Worm (Caenorhabditis elegans) whole organism, midembryonic: ENCODE data around the gene M01B2.12.

Experiments
- T22C8.4 ChIP-seq: fragments of 200-800 bp; sonication (Bioruptor generic); IDR thresholded peaks from 2 replicates; pipeline ENCODE4 v1.3.6; 2022; ENCODE audit warnings: missing genetic modification characterization, missing compliant biosample characterization
- cog-1 ChIP-seq: sonication (generic microtip); optimal IDR thresholded peaks from 2 replicates; lab custom pipeline; 2016; ENCODE audit warnings: missing genetic modification characterization, missing compliant biosample characterization
- flt-1 ChIP-seq: fragments of 200-800 bp; sonication (Bioruptor generic); IDR thresholded peaks from 2 replicates; pipeline ENCODE4 v1.3.6; 2022; ENCODE audit warnings: missing genetic modification characterization, missing compliant biosample characterization
- klf-2 ChIP-seq: fragments of 200-800 bp; sonication (Bioruptor generic); conservative IDR thresholded peaks from 2 replicates; pipeline ENCODE4 v1.3.6; 2022; ENCODE audit warnings: missing genetic modification reagents, missing genetic modification characterization, missing compliant biosample characterization
- med-1 ChIP-seq: sonication (generic microtip); optimal IDR thresholded peaks from 2 replicates; lab custom pipeline; 2017; ENCODE audit warnings: missing genetic modification characterization, mild to moderate bottlenecking, missing compliant biosample characterization, antibody characterized with exemption, missing genetic modification reagents; ENCODE audit not compliant: insufficient read depth
- ref-1 ChIP-seq: fragments of 200-800 bp; sonication (Bioruptor generic); conservative IDR thresholded peaks from 2 replicates; pipeline ENCODE4 v1.3.6; 2022; ENCODE audit warnings: missing genetic modification reagents, missing genetic modification characterization, missing compliant biosample characterization
- tab-1 ChIP-seq: fragments of 200-800 bp; sonication (Bioruptor generic); IDR thresholded peaks from 2 replicates; pipeline ENCODE4 v1.3.6; 2022; ENCODE audit warnings: missing genetic modification characterization, missing compliant biosample characterization
- ztf-23 ChIP-seq: fragments of 200-800 bp; sonication (Bioruptor generic); IDR thresholded peaks from 2 replicates; pipeline ENCODE4 v1.3.6; 2022; ENCODE audit warnings: missing genetic modification reagents, missing genetic modification characterization, missing compliant biosample characterization
- ztf-29 ChIP-seq: fragments of 200-800 bp; sonication (Bioruptor generic); IDR thresholded peaks from 2 replicates; pipeline ENCODE4 v1.3.6; 2022; ENCODE audit warnings: missing genetic modification reagents, missing genetic modification characterization, missing compliant biosample characterization

Gene M01B2.12

DNA sequence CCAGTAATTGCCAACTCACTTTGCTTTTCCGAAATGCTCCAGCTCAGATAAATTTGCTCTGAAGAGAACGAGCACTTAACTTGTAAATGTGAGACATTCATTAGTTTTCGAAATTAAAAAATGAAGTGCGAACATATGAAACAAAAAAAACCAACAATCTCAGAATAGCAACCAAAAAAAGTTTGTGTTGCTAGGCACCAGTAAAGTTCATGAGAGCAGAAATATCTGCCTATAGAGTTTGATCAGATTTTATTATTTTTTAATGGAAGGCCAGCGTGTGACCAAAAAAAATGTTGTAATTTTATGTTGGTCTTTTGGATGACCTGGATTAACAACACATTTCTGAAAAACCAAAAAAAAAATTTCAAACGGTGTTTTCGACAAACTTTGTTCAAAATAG lies at the start of gene M01B2.12:
Gene M01B2.12, minus strand, starts transcription at position 101 of the 400 bp plus-strand sequence.
- TF ChIP-seq tab-1 (GFP tag; lab: Robert Waterston, UW) = no peak
- TF ChIP-seq klf-2 (GFP tag; lab: Robert Waterston, UW) = no peak
- no peak for TF ChIP-seq ztf-29
- no peak for TF ChIP-seq med-1 (GFP tag; lab: Kevin White, UChicago)
- no peak for TF ChIP-seq cog-1 (tag; lab: Kevin White, UChicago)
- no peak for TF ChIP-seq ztf-23 (GFP tag; lab: Robert Waterston, UW)
- no peak for TF ChIP-seq T22C8.4 (GFP tag; lab: Robert Waterston, UW)
- TF ChIP-seq flt-1 = no peak
- no peak for TF ChIP-seq ref-1 (GFP tag; lab: Robert Waterston, UW)

DNA sequence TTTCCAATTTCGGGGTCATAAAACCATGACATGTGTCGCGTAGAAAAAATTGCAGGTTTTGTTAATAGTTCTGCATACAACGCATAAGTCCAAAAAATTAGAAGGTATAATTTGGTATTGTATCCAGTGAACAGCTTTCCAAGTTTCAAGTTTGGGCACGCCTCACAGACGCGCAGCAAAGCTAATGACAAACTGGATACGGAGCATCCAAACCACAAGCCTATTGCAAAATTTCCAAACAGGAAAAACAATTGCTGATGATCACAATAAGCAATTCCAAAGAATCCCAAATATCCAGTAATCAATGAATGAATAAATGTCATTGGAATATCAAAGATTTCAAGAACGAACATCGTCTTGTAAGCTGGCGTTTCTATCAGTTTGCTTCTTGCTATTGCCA lies 49.5 kb upstream of the M01B2.12 start:
- no peak for TF ChIP-seq T22C8.4 (GFP tag; lab: Robert Waterston, UW)
- TF ChIP-seq flt-1 = no peak
- no peak for TF ChIP-seq ztf-29
- TF ChIP-seq ref-1 (GFP tag; lab: Robert Waterston, UW) = no peak
- TF ChIP-seq klf-2 (GFP tag; lab: Robert Waterston, UW) = no peak
- no peak for TF ChIP-seq ztf-23 (GFP tag; lab: Robert Waterston, UW)
- no peak for TF ChIP-seq cog-1 (tag; lab: Kevin White, UChicago)
- no peak for TF ChIP-seq med-1 (GFP tag; lab: Kevin White, UChicago)
- TF ChIP-seq tab-1 (GFP tag; lab: Robert Waterston, UW) = no peak

DNA sequence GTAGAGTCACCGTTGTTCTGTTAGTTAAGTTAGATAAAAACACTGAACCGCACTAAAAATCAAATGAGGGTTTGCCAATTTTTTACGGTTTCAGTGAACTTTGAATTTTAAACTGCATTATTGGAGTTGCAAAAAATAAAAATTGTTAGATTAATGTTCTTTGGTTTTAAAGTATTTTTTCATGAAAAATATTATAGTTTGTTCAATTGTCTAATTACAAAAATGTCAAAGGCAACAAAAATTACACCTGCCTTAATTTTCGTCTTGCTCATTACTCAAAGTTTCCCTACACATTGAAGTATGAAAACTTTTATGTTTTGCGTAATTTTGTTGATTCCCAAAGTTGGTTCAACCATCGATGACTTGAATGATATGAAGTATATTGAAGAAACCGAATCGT lies 46.7 kb upstream of the M01B2.12 start, which contains the start of gene irld-62:
Gene irld-62, plus strand, starts transcription at position 301 of the 400 bp plus-strand sequence.
- no peak for TF ChIP-seq ztf-29

DNA sequence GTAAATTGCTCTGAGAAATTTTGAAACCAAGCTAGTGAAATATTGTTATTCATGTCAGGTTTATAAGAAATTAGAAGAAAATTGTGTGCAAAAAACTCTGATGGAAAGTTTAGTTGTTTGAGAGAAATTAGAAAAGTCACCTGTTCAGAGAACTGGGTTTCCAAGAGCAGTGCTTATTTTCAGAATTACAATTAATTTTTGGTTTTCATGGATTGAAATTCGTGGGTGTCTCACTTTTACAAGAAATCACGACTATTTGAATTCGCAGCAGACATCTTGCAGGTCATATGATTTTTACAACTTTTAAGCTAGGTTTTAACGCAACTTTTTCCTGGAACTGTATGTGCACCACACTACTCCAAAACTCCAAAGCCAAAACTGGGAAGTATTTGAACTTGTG lies 45.0 kb upstream of the M01B2.12 start, which contains the start of gene srz-10:
Gene srz-10, minus strand, starts transcription at position 88 of the 400 bp plus-strand sequence.
- TF ChIP-seq med-1 (GFP tag; lab: Kevin White, UChicago) = no peak
- TF ChIP-seq tab-1 (GFP tag; lab: Robert Waterston, UW) = no peak
- TF ChIP-seq T22C8.4 (GFP tag; lab: Robert Waterston, UW) = no peak
- TF ChIP-seq ztf-29 = no peak

DNA sequence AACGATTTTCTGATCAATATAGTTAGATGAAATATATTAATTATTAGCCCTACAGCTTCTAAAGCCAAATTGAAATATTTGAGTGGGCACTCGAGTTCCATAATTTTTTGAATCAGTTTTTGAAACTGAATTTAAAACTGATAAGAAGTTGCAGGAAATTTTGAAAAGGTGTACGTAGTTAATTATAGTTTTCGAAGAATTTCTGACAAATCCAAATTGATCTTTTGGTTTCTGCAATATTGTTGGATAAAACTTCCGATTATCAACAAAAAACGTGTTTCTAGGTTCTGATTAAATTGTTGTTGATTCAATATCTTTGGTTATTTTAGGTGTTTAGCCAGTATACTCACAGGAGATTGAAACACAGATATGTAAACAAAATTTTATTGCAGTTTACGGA lies 42.7 kb upstream of the M01B2.12 start, which contains the start of gene T26H8.4:
Gene T26H8.4, minus strand, starts transcription at position 101 of the 400 bp plus-strand sequence.
- TF ChIP-seq T22C8.4 (GFP tag; lab: Robert Waterston, UW) (no peak), klf-2 (GFP tag; lab: Robert Waterston, UW) (no peak), ztf-29 (no peak), ztf-23 (GFP tag; lab: Robert Waterston, UW) (no peak), tab-1 (GFP tag; lab: Robert Waterston, UW) (no peak), ref-1 (GFP tag; lab: Robert Waterston, UW) (no peak), med-1 (GFP tag; lab: Kevin White, UChicago) (no peak), flt-1 (no peak), cog-1 (tag; lab: Kevin White, UChicago) (no peak)

DNA sequence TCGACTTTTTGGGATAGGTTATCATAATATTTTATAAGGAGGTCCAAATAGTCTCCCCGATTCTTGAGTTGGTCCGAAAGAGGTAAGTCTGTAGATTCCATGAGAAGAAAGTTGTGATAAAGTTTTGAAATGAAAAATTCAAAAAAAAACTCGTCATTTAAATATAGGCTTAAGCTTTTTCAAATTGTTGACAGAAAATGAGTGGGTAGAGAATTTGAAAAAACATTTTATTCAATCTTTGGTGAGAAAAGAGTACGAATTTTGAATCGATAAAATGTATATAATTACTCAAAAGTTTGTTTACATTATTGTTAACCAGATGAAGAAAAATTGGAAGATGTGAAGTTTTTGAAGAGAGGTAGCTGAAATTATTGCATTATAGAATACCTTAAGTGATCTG lies 41.5 kb upstream of the M01B2.12 start, which contains the start of gene T26H8.5:
Gene T26H8.5, minus strand, starts transcription at position 101 of the 400 bp plus-strand sequence.
- TF ChIP-seq ztf-29 (no peak), ref-1 (GFP tag; lab: Robert Waterston, UW) (no peak), tab-1 (GFP tag; lab: Robert Waterston, UW) (no peak), T22C8.4 (GFP tag; lab: Robert Waterston, UW) (no peak), klf-2 (GFP tag; lab: Robert Waterston, UW) (no peak), flt-1 (no peak), ztf-23 (GFP tag; lab: Robert Waterston, UW) (no peak), cog-1 (tag; lab: Kevin White, UChicago) (no peak), med-1 (GFP tag; lab: Kevin White, UChicago) (no peak)

DNA sequence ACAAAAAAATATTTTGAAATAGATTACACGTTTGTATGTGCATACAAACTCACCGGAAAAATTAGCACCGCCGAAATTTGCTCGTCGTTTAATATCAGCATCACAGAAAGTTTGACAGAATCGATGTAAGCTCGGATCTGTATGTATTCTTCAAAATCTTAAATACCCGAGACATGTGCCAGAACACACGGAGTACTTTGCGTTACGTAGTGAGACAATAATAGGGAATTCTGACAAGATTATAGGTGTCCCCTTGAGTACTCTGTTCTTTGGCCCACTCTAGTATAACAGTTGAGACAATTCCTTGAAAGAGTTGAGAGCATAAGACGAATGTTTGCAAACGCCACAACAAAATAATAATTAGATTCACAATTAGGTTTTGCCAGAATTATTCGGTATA lies 39.6 kb upstream of the M01B2.12 start, which contains the start of gene srx-48:
Gene srx-48, minus strand, starts transcription at position 101 of the 400 bp plus-strand sequence.
- TF ChIP-seq ztf-29 (no peak), flt-1 (no peak), ref-1 (GFP tag; lab: Robert Waterston, UW) (no peak), med-1 (GFP tag; lab: Kevin White, UChicago) (no peak), T22C8.4 (GFP tag; lab: Robert Waterston, UW) (no peak), tab-1 (GFP tag; lab: Robert Waterston, UW) (no peak)

DNA sequence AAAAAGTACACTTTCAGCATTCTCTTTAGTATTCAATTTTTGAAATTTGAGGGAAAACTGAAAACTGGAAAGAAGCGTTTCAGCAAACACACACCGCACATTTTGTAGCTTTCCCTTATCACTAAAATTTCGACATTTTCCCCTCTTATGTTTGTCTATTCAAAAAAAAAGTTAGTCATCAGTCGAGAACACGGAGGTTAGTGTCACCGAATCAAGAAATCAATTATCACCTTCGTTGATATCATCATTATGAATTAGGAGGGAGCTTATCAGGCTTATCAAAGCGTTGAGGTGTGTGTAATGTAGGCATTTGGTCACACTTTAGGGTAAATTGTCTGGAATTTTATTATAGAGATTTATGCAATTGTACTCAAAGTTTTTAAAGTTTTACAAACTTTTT lies 34.6 kb upstream of the M01B2.12 start, which contains the start of gene cpr-3:
Gene cpr-3, minus strand, starts transcription at position 104 of the 400 bp plus-strand sequence.
- TF ChIP-seq ztf-23 (GFP tag; lab: Robert Waterston, UW) (no peak), tab-1 (GFP tag; lab: Robert Waterston, UW) (no peak)

DNA sequence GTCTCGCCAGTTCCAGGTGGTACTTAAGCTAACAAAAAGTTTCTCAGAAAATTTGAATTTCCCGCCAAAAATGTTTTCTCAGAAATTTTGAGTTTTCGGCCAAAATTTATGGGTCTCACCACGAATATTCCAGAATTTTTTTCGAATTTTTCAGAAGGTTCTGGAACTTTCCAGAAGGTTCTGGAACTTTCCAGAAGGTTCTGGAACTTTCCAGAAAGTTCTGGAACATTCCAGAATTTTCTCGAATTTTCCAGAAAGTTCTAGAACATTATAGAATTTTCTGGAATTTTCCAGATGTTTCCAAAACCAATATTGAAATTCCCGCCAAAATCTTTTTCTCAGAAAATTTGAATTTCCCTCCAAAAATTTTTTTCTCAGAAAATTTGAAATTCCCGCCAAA lies 31.4 kb upstream of the M01B2.12 start:
- TF ChIP-seq flt-1 = peak; percentile 91; the same call in 1 of the 2 replicates

DNA sequence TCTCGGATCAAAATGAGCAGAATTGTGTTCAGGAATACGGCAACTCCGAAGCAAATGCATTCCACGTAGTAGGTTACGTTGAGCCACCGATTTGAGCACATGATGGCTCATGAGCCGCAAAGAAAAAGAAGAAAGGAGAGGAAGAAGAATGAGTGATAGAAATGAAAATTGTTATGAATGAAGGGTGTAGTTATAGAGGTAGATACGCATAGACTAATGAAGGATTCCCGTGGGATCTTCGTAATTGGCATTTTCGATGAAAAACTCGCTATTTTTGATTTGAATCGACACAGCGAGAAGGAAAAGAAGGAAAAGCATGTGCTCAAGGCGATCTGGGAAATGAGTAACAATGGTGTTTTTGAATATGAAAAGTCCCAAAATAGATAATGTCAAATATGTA lies 29.8 kb upstream of the M01B2.12 start, which contains the start of gene str-96:
Gene str-96, minus strand, starts transcription at position 101 of the 400 bp plus-strand sequence.
- no peak for TF ChIP-seq ztf-23 (GFP tag; lab: Robert Waterston, UW)
- TF ChIP-seq med-1 (GFP tag; lab: Kevin White, UChicago) = no peak
- TF ChIP-seq T22C8.4 (GFP tag; lab: Robert Waterston, UW) = no peak
- TF ChIP-seq ztf-29 = no peak
- TF ChIP-seq klf-2 (GFP tag; lab: Robert Waterston, UW) = no peak
- no peak for TF ChIP-seq tab-1 (GFP tag; lab: Robert Waterston, UW)
- TF ChIP-seq flt-1 = no peak
- no peak for TF ChIP-seq cog-1 (tag; lab: Kevin White, UChicago)
- no peak for TF ChIP-seq ref-1 (GFP tag; lab: Robert Waterston, UW)
